Fruit fly (Drosophila melanogaster) whole organism, embryonic: ENCODE measurements around the gene CG34117.

Experiments used
- Asciz ChIP-seq: fragments of 200-800 bp; sonication (Bioruptor generic); optimal IDR thresholded peaks from 2 replicates; lab custom pipeline; 2017; ENCODE audit warnings: missing biosample characterization, mild to moderate bottlenecking, missing genetic modification characterization, missing genetic modification reagents
- CG10654 ChIP-seq: fragments of 200-800 bp; sonication (Bioruptor generic); optimal IDR thresholded peaks from 2 replicates; lab custom pipeline; 2016; ENCODE audit warnings: missing biosample characterization, missing genetic modification characterization
- sr ChIP-seq: fragments of 200-800 bp; sonication (Bioruptor generic); IDR thresholded peaks from 3 replicates; pipeline ENCODE4 v1.3.6; 2022; ENCODE audit warnings: missing biosample characterization, missing genetic modification characterization

DNA sequence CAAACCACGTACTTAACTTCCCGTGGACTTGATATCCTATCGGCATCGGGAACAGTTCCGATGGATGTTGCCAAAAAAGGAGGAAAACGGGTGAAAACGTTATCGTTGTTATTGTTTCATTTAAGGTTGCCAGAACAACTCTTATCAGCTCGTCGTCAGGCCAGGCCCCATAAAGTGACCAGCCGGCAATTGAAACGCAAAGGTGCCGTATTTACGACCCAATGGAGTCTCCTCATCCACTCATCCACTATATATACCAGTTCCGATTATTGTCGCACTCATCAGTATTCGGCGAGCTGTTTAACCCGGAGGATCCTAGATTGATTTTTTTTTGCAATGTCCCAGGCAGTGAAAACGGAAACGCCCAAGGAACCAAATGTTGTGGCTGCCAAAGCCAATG, 34.7 kb downstream of the CG34117 start, which contains the start of gene Srr:
- TF ChIP-seq CG10654 (GFP tag; lab: Kevin White, UChicago), result no peak
- TF ChIP-seq sr (GFP tag; lab: Robert Waterston, UW), result no peak
- TF ChIP-seq Asciz (GFP tag; lab: Kevin White, UChicago), result no peak
